Fruit fly (Drosophila melanogaster): ENCODE results near the gene Or67c.

The Or67c gene

DNA sequence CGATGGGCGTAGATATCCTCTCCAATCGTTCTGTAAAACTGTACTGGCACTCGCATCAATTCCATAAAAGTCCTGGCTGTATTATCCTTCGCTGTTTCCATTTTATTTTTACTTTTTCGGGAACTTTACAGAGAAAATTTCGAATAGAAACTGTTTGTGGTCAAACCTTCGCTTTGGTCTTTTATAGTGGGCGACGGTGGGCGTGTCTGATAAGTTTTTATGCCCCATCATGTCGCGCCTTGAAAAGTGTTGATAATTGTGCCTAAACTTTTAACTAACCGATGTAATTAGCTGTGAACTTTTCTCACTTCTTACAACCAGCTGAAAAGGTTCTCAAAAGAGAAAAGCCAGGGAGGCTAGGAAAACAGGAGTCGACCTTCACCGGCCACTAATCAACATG, at the start of gene Or67c:
Or67c (minus strand) TSS at position 101 of the 400 bp plus-strand sequence.
- no peak for TF ChIP-seq CG9797 (GFP tag; optimal IDR thresholded peaks at IDR 0.05)
- no peak for TF ChIP-seq Hr51 (GFP tag; optimal IDR thresholded peaks at IDR 0.05)
- no peak for TF ChIP-seq H2.0 (GFP tag; IDR thresholded peaks at IDR 0.05)
- TF ChIP-seq CG33557 (GFP tag; optimal IDR thresholded peaks at IDR 0.05): no peak
- no peak for TF ChIP-seq caup (GFP tag; optimal IDR thresholded peaks at IDR 0.05; ENCODE audit: severe bottlenecking)
- TF ChIP-seq CG12942 (GFP tag; optimal IDR thresholded peaks at IDR 0.05): no peak
- TF ChIP-seq da (GFP tag; optimal IDR thresholded peaks at IDR 0.05): no peak
- TF ChIP-seq CG14860 (GFP tag; IDR thresholded peaks at IDR 0.05; ENCODE audit: partially characterized antibody): no peak
- no peak for TF ChIP-seq CG7839 (tag; optimal IDR thresholded peaks at IDR 0.05)
- TF ChIP-seq CG32772 (GFP tag; IDR thresholded peaks at IDR 0.05): no peak
- no peak for TF ChIP-seq tgo (GFP tag; IDR thresholded peaks at IDR 0.05)
- no peak for TF ChIP-seq CG18476 (GFP tag; optimal IDR thresholded peaks at IDR 0.05)
- TF ChIP-seq ken (GFP tag; IDR thresholded peaks at IDR 0.05): no peak
- no peak for TF ChIP-seq CG1647 (GFP tag; optimal IDR thresholded peaks at IDR 0.05)
- TF ChIP-seq sug (tag; optimal IDR thresholded peaks at IDR 0.05): no peak
- TF ChIP-seq pnt (GFP tag; optimal IDR thresholded peaks at IDR 0.05): no peak

DNA sequence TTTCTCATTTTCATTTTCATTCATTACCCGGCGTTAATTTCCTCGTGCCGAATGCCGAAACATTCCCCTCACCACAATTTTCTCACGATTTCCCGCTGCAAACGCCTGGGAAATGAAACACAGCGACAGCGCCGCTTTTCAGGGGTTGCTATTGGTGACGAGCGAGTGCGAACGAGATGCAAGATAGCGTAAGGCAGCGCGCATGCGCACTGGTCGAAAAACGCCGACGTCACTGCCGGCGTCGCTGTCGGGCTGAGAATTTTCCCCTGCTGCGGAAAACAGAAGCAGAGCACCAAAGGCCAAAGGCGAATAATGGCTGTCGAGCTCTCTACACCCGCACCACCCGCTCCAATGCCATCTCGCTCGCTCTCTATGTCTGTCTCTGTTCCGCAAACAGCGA, 44.9 kb upstream of the Or67c start:
- TF ChIP-seq seq (GFP tag; IDR thresholded peaks at IDR 0.05): peak; percentile 85
- TF ChIP-seq CG15073 (GFP tag; optimal IDR thresholded peaks at IDR 0.05): no peak
- no peak for TF ChIP-seq CG10147 (GFP tag; optimal IDR thresholded peaks at IDR 0.05)
- TF ChIP-seq sim (GFP tag; IDR thresholded peaks at IDR 0.05): no peak
- TF ChIP-seq CG3407 (GFP tag; optimal IDR thresholded peaks at IDR 0.05): no peak
- TF ChIP-seq cg (GFP tag; optimal IDR thresholded peaks at IDR 0.05): peak; percentile 36
- TF ChIP-seq D (optimal IDR thresholded peaks at IDR 0.05): no peak
- no peak for TF ChIP-seq D (GFP tag; optimal IDR thresholded peaks at IDR 0.05)
- TF ChIP-seq sna (GFP tag; IDR thresholded peaks at IDR 0.05; ENCODE audit: partially characterized antibody): no peak
- 0 out of 3 replicates have a peak, but pooled peaks have one; percentile 73 for TF ChIP-seq CG2199 (GFP tag; IDR thresholded peaks at IDR 0.05)
- peak; percentile 44 for TF ChIP-seq pros (GFP tag; optimal IDR thresholded peaks at IDR 0.05)
- peak; percentile 15 for TF ChIP-seq phol (tag; optimal IDR thresholded peaks at IDR 0.05)
- no peak for TF ChIP-seq danr (GFP tag; IDR thresholded peaks at IDR 0.05)
- TF ChIP-seq zfh1 (GFP tag; IDR thresholded peaks at IDR 0.05): no peak
- TF ChIP-seq Rx (GFP tag; IDR thresholded peaks at IDR 0.05): no peak
- TF ChIP-seq CrebB (tag; optimal IDR thresholded peaks at IDR 0.05): no peak
- no peak for TF ChIP-seq cad (GFP tag; optimal IDR thresholded peaks at IDR 0.05)
- no peak for TF ChIP-seq Ravus (GFP tag; IDR thresholded peaks at IDR 0.05)
- peak; percentile 32 for TF ChIP-seq Med (GFP tag)
- peak; percentile 98 for TF ChIP-seq Nf-YB (GFP tag; optimal IDR thresholded peaks at IDR 0.05)
- no peak for TF ChIP-seq gem (tag; optimal IDR thresholded peaks at IDR 0.05)
- TF ChIP-seq pita (GFP tag; optimal IDR thresholded peaks at IDR 0.05): no peak
- TF ChIP-seq CG15601 (tag; optimal IDR thresholded peaks at IDR 0.05): no peak
- peak; percentile 23 for TF ChIP-seq Jarid2 (GFP tag; optimal IDR thresholded peaks at IDR 0.05)
- peak; percentile 57; the same call in 2 of the 3 replicates for TF ChIP-seq CG6791 (GFP tag; IDR thresholded peaks at IDR 0.05; ENCODE audit: partially characterized antibody)
- no peak for TF ChIP-seq sisA (GFP tag; IDR thresholded peaks at IDR 0.05)
- TF ChIP-seq CG18599 (GFP tag; optimal IDR thresholded peaks at IDR 0.05): peak; percentile 37
- peak; percentile 86 for TF ChIP-seq Nf-YC (tag; optimal IDR thresholded peaks at IDR 0.05)
- TF ChIP-seq zen (tag; optimal IDR thresholded peaks at IDR 0.05): peak; percentile 20
- no peak for TF ChIP-seq lbe (GFP tag; optimal IDR thresholded peaks at IDR 0.05)
- TF ChIP-seq Dad (GFP tag; optimal IDR thresholded peaks at IDR 0.05): no peak
- TF ChIP-seq CG12071 (GFP tag; optimal IDR thresholded peaks at IDR 0.05): no peak
- no peak for TF ChIP-seq CG1233 (GFP tag; optimal IDR thresholded peaks at IDR 0.05)
- no peak for TF ChIP-seq Camta (GFP tag; optimal IDR thresholded peaks at IDR 0.05)
- TF ChIP-seq Deaf1 (tag; optimal IDR thresholded peaks at IDR 0.05): peak; percentile 65
